Fruit fly (Drosophila melanogaster): ENCODE measurements around the gene CG42502.

dm6 chr2L:18787415-18787989 lies 23.6 kb downstream of the CG42502 start:
- TF ChIP-seq EcR (GFP tag; optimal IDR thresholded peaks at IDR 0.05), result no peak
- TF ChIP-seq pan (optimal IDR thresholded peaks at IDR 0.05), result no peak

Data from whole organism.